Worm (Caenorhabditis elegans): ENCODE results near the gene panl-2.

DNA sequence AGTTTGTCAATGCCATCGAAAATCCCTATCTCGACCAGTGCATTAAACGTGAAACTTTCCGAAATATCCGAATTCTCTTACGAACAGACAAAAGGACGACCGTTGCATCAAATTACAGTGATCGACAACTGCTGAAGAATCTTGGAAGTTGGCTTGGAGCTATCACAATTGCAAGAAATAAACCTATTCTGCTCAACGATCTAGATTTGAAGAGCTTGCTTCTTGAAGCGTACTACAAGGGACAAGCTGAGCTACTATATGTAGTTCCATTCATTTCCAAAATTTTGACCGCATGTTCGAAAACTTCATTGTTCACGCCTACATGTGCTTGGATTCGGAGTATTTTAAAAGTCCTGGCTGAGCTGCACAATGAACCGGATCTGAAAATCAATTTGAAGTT is 14.0 kb downstream of the panl-2 start:
- TF ChIP-seq snpc-4 (GFP tag; optimal IDR thresholded peaks at IDR 0.05) (no peak), snpc-4 (tag; optimal IDR thresholded peaks at IDR 0.05) (no peak), lsl-1 (GFP tag; optimal IDR thresholded peaks at IDR 0.05) (no peak), lin-35 (GFP tag; optimal IDR thresholded peaks at IDR 0.05) (no peak), Y79H2A.3 (GFP tag; conservative IDR thresholded peaks at IDR 0.05) (no peak), ceh-100 (GFP tag; IDR thresholded peaks at IDR 0.05) (no peak), nhr-90 (tag; optimal IDR thresholded peaks at IDR 0.05) (no peak), cebp-1 (GFP tag; IDR thresholded peaks at IDR 0.05) (no peak), cebp-1 (tag; optimal IDR thresholded peaks at IDR 0.05) (no peak)

Measured in whole organism, young adult.